Fruit fly (Drosophila melanogaster): ENCODE results near the gene HLH4C.

Gene HLH4C

DNA sequence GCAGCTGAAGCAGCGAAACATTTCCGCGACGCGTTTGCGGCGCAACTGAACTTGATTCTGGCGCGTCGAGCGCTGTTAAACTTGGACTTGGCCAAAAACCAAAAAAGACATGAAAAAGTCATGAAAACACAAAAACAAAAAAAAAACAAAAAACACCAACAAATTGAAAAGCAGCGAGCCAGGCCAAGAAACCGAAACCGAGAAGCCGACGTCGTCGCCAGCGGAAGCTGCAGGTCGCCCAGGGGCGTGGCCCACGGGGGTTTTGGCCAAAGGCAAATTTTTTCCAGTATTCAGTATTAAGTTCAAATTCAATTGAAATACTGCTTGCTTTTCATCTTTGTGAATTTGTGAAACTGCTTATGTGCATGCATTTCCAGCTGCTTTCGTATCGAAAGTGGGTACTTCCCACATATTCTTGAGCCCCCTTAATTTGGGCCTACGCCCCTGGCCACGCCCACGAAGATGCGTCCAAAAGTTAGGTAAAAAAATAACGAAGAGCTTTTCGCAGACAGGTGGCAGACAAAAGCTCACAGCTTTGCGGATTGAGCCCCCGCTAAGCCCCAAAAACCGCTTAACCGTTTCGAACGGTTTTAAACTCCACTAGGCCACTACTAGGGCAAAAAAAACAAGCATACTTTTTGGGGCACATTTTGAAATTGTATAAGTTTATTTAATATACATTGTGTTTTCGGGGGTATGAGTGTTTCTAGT lies 19.6 kb upstream of the HLH4C start, which contains the start of gene CG3009 (continued):
- TF ChIP-seq CG5180 (GFP tag; optimal IDR thresholded peaks at IDR 0.05) (peak; percentile 89), ssp (GFP tag; IDR thresholded peaks at IDR 0.05) (peak; percentile 90), grn (GFP tag; optimal IDR thresholded peaks at IDR 0.05) (peak; percentile 79), CkIIα-i1 (GFP tag; IDR thresholded peaks at IDR 0.05) (peak; percentile 90), CG4424 (GFP tag; optimal IDR thresholded peaks at IDR 0.05) (peak; percentile 97), CG3163 (GFP tag; optimal IDR thresholded peaks at IDR 0.05) (peak; percentile 92), CG9932 (GFP tag; IDR thresholded peaks at IDR 0.05) (peak; percentile 99), CG31441 (GFP tag; IDR thresholded peaks at IDR 0.05) (peak; percentile 96), CG7987 (GFP tag; optimal IDR thresholded peaks at IDR 0.05) (peak; percentile 94), Hr39 (optimal IDR thresholded peaks at IDR 0.05) (no peak), usp (GFP tag; optimal IDR thresholded peaks at IDR 0.05) (no peak), pnt (GFP tag; optimal IDR thresholded peaks at IDR 0.05) (peak; percentile 97), CG1233 (GFP tag; optimal IDR thresholded peaks at IDR 0.05) (peak; percentile 95), Ets97D (GFP tag; optimal IDR thresholded peaks at IDR 0.05) (peak; percentile 93), seq (GFP tag; IDR thresholded peaks at IDR 0.05) (peak; percentile 98), Ptx1 (GFP tag; IDR thresholded peaks at IDR 0.05) (peak; percentile 98), Myb (GFP tag; optimal IDR thresholded peaks at IDR 0.05) (peak; percentile 92), maf-S (GFP tag; optimal IDR thresholded peaks at IDR 0.05) (peak; percentile 97), Atf3 (GFP tag; optimal IDR thresholded peaks at IDR 0.05) (peak; percentile 96), Usf (GFP tag; optimal IDR thresholded peaks at IDR 0.05) (peak; percentile 93), CG9876 (GFP tag; optimal IDR thresholded peaks at IDR 0.05) (peak; percentile 96), Ada2b (GFP tag; IDR thresholded peaks at IDR 0.05) (peak; percentile 98), Sin3A (optimal IDR thresholded peaks at IDR 0.05) (no peak), h (optimal IDR thresholded peaks at IDR 0.05) (no peak), her (GFP tag; optimal IDR thresholded peaks at IDR 0.05) (peak; percentile 97), Ets65A (GFP tag) (peak; percentile 99), Sry-β (GFP tag; optimal IDR thresholded peaks at IDR 0.05) (peak; percentile 28), sima (GFP tag; optimal IDR thresholded peaks at IDR 0.05) (peak; percentile 92), Rfx (GFP tag; IDR thresholded peaks at IDR 0.05) (peak; percentile 99), wdn (GFP tag; IDR thresholded peaks at IDR 0.05) (peak; percentile 98), Opbp (GFP tag; IDR thresholded peaks at IDR 0.05; ENCODE audit: partially characterized antibody) (0 out of 3 replicates have a peak, but pooled peaks have one; percentile 12), NC2β (GFP tag; optimal IDR thresholded peaks at IDR 0.05) (peak; percentile 95), bigmax (GFP tag; optimal IDR thresholded peaks at IDR 0.05) (peak; percentile 46), CG8924 (tag; optimal IDR thresholded peaks at IDR 0.05) (peak; percentile 97), CG9609 (GFP tag; optimal IDR thresholded peaks at IDR 0.05) (peak; percentile 98), CG18619 (GFP tag; optimal IDR thresholded peaks at IDR 0.05) (peak; percentile 98), CG2712 (tag; optimal IDR thresholded peaks at IDR 0.05) (peak; percentile 95), ap (GFP tag; IDR thresholded peaks at IDR 0.05) (peak; percentile 93), CG8281 (tag; optimal IDR thresholded peaks at IDR 0.05) (peak; percentile 88), shn (GFP tag; optimal IDR thresholded peaks at IDR 0.05) (peak; percentile 98), CG1832 (GFP tag; optimal IDR thresholded peaks at IDR 0.05) (peak; percentile 38), Vsx1 (GFP tag; optimal IDR thresholded peaks at IDR 0.05) (peak; percentile 92), dysf (GFP tag; IDR thresholded peaks at IDR 0.05) (peak; percentile 99), zfh2 (GFP tag; optimal IDR thresholded peaks at IDR 0.05) (peak; percentile 98), CG17385 (GFP tag; optimal IDR thresholded peaks at IDR 0.05) (peak; percentile 94), odd (GFP tag; optimal IDR thresholded peaks at IDR 0.05) (peak; percentile 97), CG10654 (GFP tag; optimal IDR thresholded peaks at IDR 0.05) (peak; percentile 96), Atf6 (GFP tag; IDR thresholded peaks at IDR 0.05) (peak; percentile 98), ftz-f1 (GFP tag; optimal IDR thresholded peaks at IDR 0.05) (peak; percentile 93), nmo (GFP tag; optimal IDR thresholded peaks at IDR 0.05) (peak; percentile 95), Atf-2 (GFP tag; optimal IDR thresholded peaks at IDR 0.05) (peak; percentile 97), CG14050 (GFP tag; IDR thresholded peaks at IDR 0.05) (peak; percentile 96)

Measured in whole organism, embryonic.